Fruit fly (Drosophila melanogaster) whole organism, embryonic: ENCODE results near the gene CG44355.
A peak's percentile ranks its signal among the peaks of the same experiment; 100 is the strongest.

ENCODE experiments used
- Ada2b ChIP-seq: fragments of 200-800 bp; sonication (Bioruptor generic); IDR thresholded peaks from 2 replicates; pipeline ENCODE4 v1.3.6; 2022; ENCODE audit warnings: missing biosample characterization, missing genetic modification characterization
- Aef1 ChIP-seq: fragments of 200-800 bp; sonication (Bioruptor generic); IDR thresholded peaks from 3 replicates; pipeline ENCODE4 v1.3.6; 2022; ENCODE audit warnings: missing biosample characterization, missing genetic modification characterization
- Antp ChIP-seq: fragments of 200-800 bp; sonication (Bioruptor generic); optimal IDR thresholded peaks from 3 replicates; lab custom pipeline; 2016; ENCODE audit warnings: missing biosample characterization, missing genetic modification characterization
- Blimp-1 ChIP-seq: fragments of 200-800 bp; sonication (Bioruptor generic); optimal IDR thresholded peaks from 3 replicates; lab custom pipeline; 2018; ENCODE audit warnings: missing biosample characterization, missing genetic modification characterization, mild to moderate bottlenecking, moderate library complexity, missing genetic modification reagents
- CG10209 ChIP-seq: fragments of 200-800 bp; sonication (Bioruptor generic); optimal IDR thresholded peaks from 3 replicates; lab custom pipeline; 2017; ENCODE audit warnings: missing biosample characterization, mild to moderate bottlenecking, missing genetic modification characterization, missing genetic modification reagents
- CG1024 ChIP-seq: fragments of 200-800 bp; sonication (Bioruptor generic); IDR thresholded peaks from 2 replicates; pipeline ENCODE4 v1.3.6; 2022; ENCODE audit warnings: missing biosample characterization, missing genetic modification characterization
- CG11456 ChIP-seq: fragments of 200-800 bp; sonication (Bioruptor generic); IDR thresholded peaks from 3 replicates; pipeline ENCODE4 v1.3.6; 2022; ENCODE audit warnings: missing biosample characterization, missing genetic modification characterization
- CG12942 ChIP-seq: fragments of 200-800 bp; sonication (Bioruptor generic); optimal IDR thresholded peaks from 3 replicates; lab custom pipeline; 2016; ENCODE audit warnings: missing biosample characterization, missing genetic modification characterization
- CG13287 ChIP-seq: fragments of 200-800 bp; sonication (Bioruptor generic); IDR thresholded peaks from 2 replicates; pipeline ENCODE4 v1.3.6; 2022; ENCODE audit warnings: missing biosample characterization, missing genetic modification characterization; ENCODE audit not compliant: partially characterized antibody
- CG15514 ChIP-seq: fragments of 200-800 bp; sonication (Bioruptor generic); optimal IDR thresholded peaks from 3 replicates; lab custom pipeline; 2017; ENCODE audit warnings: missing biosample characterization, missing genetic modification characterization, mild to moderate bottlenecking, moderate library complexity, missing genetic modification reagents
- CG1603 ChIP-seq: fragments of 200-800 bp; sonication (Bioruptor generic); optimal IDR thresholded peaks from 2 replicates; lab custom pipeline; 2019; ENCODE audit warnings: missing biosample characterization, mild to moderate bottlenecking, missing genetic modification characterization, moderate library complexity
- CG17328 ChIP-seq: fragments of 200-800 bp; sonication (Bioruptor generic); IDR thresholded peaks from 2 replicates; pipeline ENCODE4 v1.3.6; 2022; ENCODE audit warnings: missing biosample characterization, missing genetic modification characterization
- CG1832 ChIP-seq: fragments of 200-800 bp; sonication (Bioruptor generic); optimal IDR thresholded peaks from 2 replicates; lab custom pipeline; 2017; ENCODE audit warnings: missing biosample characterization, mild to moderate bottlenecking, missing genetic modification characterization, inconsistent platforms
- CG2116 ChIP-seq: fragments of 200-800 bp; sonication (Bioruptor generic); optimal IDR thresholded peaks from 3 replicates; lab custom pipeline; 2018; ENCODE audit warnings: missing biosample characterization, mild to moderate bottlenecking, missing genetic modification characterization
- CG2120 ChIP-seq: fragments of 200-800 bp; sonication (Bioruptor generic); optimal IDR thresholded peaks from 3 replicates; lab custom pipeline; 2016; ENCODE audit warnings: missing biosample characterization, missing genetic modification characterization
- CG31365 ChIP-seq: fragments of 200-800 bp; sonication (Bioruptor generic); optimal IDR thresholded peaks from 2 replicates; lab custom pipeline; 2018; ENCODE audit warnings: missing biosample characterization, mild to moderate bottlenecking, missing genetic modification characterization
- CG31441 ChIP-seq: fragments of 200-800 bp; sonication (Bioruptor generic); IDR thresholded peaks from 2 replicates; pipeline ENCODE4 v1.3.6; 2022; ENCODE audit warnings: missing biosample characterization, missing genetic modification characterization
- CG42726 ChIP-seq: fragments of 200-800 bp; sonication (Bioruptor generic); IDR thresholded peaks from 2 replicates; pipeline ENCODE4 v1.3.6; 2022; ENCODE audit warnings: missing biosample characterization, missing genetic modification characterization; ENCODE audit not compliant: partially characterized antibody
- CG5180 ChIP-seq: fragments of 200-800 bp; sonication (Bioruptor generic); optimal IDR thresholded peaks from 3 replicates; lab custom pipeline; 2017; ENCODE audit warnings: missing biosample characterization, missing genetic modification characterization, mild to moderate bottlenecking, moderate library complexity, missing genetic modification reagents
- CG6272 ChIP-seq: fragments of 200-800 bp; sonication (Bioruptor generic); IDR thresholded peaks from 2 replicates; pipeline ENCODE4 v1.3.6; 2022; ENCODE audit warnings: missing biosample characterization, missing genetic modification characterization
- CG6689 ChIP-seq: fragments of 200-800 bp; sonication (Bioruptor generic); IDR thresholded peaks from 2 replicates; pipeline ENCODE4 v1.3.6; 2022; ENCODE audit warnings: missing biosample characterization, missing genetic modification characterization
- CG6765 ChIP-seq: fragments of 200-800 bp; sonication (Bioruptor generic); optimal IDR thresholded peaks from 3 replicates; lab custom pipeline; 2017; ENCODE audit warnings: missing biosample characterization, mild to moderate bottlenecking, missing genetic modification characterization
- CG7271 ChIP-seq: fragments of 200-800 bp; sonication (Bioruptor generic); optimal IDR thresholded peaks from 2 replicates; lab custom pipeline; 2018; ENCODE audit warnings: missing biosample characterization, mild to moderate bottlenecking, missing genetic modification characterization, moderate library complexity
- CG8765 ChIP-seq: fragments of 200-800 bp; sonication (Bioruptor generic); IDR thresholded peaks from 2 replicates; pipeline ENCODE4 v1.3.6; 2022; ENCODE audit warnings: missing biosample characterization, missing genetic modification characterization
- CG9609 ChIP-seq: fragments of 200-800 bp; sonication (Bioruptor generic); optimal IDR thresholded peaks from 3 replicates; lab custom pipeline; 2016; ENCODE audit warnings: missing biosample characterization, missing genetic modification characterization
- Camta ChIP-seq: fragments of 200-800 bp; sonication (Bioruptor generic); optimal IDR thresholded peaks from 2 replicates; lab custom pipeline; 2016; ENCODE audit warnings: missing biosample characterization, missing genetic modification characterization
- Dll ChIP-seq: fragments of 200-800 bp; sonication (Bioruptor generic); IDR thresholded peaks from 4 replicates; pipeline ENCODE4 v1.3.6; 2022; ENCODE audit warnings: missing biosample characterization, missing genetic modification characterization; ENCODE audit not compliant: partially characterized antibody
- E2f1 ChIP-seq: fragments of 200-800 bp; sonication (Bioruptor generic); IDR thresholded peaks from 2 replicates; pipeline ENCODE4 v1.3.6; 2022; ENCODE audit warnings: missing biosample characterization, missing genetic modification characterization
- ERR ChIP-seq: fragments of 200-800 bp; sonication (Bioruptor generic); optimal IDR thresholded peaks from 2 replicates; lab custom pipeline; 2016; ENCODE audit warnings: missing biosample characterization, missing genetic modification characterization
- H15 ChIP-seq: fragments of 200-800 bp; sonication (Bioruptor generic); IDR thresholded peaks from 3 replicates; pipeline ENCODE4 v1.3.6; 2022; ENCODE audit warnings: missing biosample characterization, missing genetic modification characterization
- HmgZ ChIP-seq: fragments of 200-800 bp; sonication (Bioruptor generic); optimal IDR thresholded peaks from 2 replicates; lab custom pipeline; 2018; ENCODE audit warnings: missing biosample characterization, mild to moderate bottlenecking, missing genetic modification characterization
- Hr39 ChIP-seq: fragments of >200 bp; optimal IDR thresholded peaks from 2 replicates; lab custom pipeline; 2017
- Oaz ChIP-seq: fragments of 200-800 bp; sonication (Bioruptor generic); IDR thresholded peaks from 2 replicates; pipeline ENCODE4 v1.3.6; 2022; ENCODE audit warnings: missing biosample characterization, missing genetic modification characterization
- Opbp ChIP-seq: fragments of 200-800 bp; sonication (Bioruptor generic); IDR thresholded peaks from 3 replicates; pipeline ENCODE4 v1.3.6; 2022; ENCODE audit warnings: missing biosample characterization, missing genetic modification characterization; ENCODE audit not compliant: partially characterized antibody
- Ptx1 ChIP-seq: fragments of 200-800 bp; sonication (Bioruptor generic); IDR thresholded peaks from 2 replicates; pipeline ENCODE4 v1.3.6; 2022; ENCODE audit warnings: missing biosample characterization, missing genetic modification characterization
- Spps ChIP-seq: fragments of 200-800 bp; sonication (Bioruptor generic); optimal IDR thresholded peaks from 2 replicates; lab custom pipeline; 2018; ENCODE audit warnings: missing biosample characterization, mild to moderate bottlenecking, missing genetic modification characterization
- cg ChIP-seq: fragments of 200-800 bp; sonication (Bioruptor generic); optimal IDR thresholded peaks from 3 replicates; lab custom pipeline; 2019; ENCODE audit warnings: missing biosample characterization, mild to moderate bottlenecking, missing genetic modification characterization, moderate library complexity
- disco-r ChIP-seq: fragments of 200-800 bp; sonication (Bioruptor generic); optimal IDR thresholded peaks from 2 replicates; lab custom pipeline; 2016; ENCODE audit warnings: missing biosample characterization, missing genetic modification characterization
- dmrt11E ChIP-seq: fragments of 200-800 bp; sonication (Bioruptor generic); optimal IDR thresholded peaks from 3 replicates; lab custom pipeline; 2018; ENCODE audit warnings: missing biosample characterization, mild to moderate bottlenecking, missing genetic modification characterization, moderate library complexity
- dpn ChIP-seq, 2 experiments: fragments of 200-800 bp; sonication (Bioruptor generic); optimal IDR thresholded peaks; 3 replicates each; lab custom pipeline; 2016; ENCODE audit warnings: missing biosample characterization in 2 of 2, missing genetic modification characterization in 2 of 2
- esg ChIP-seq: fragments of 200-800 bp; sonication (Bioruptor generic); conservative IDR thresholded peaks from 2 replicates; pipeline ENCODE4 v1.3.6; 2022; ENCODE audit warnings: missing biosample characterization, missing genetic modification characterization
- gsb ChIP-seq: fragments of 200-800 bp; sonication (Bioruptor generic); IDR thresholded peaks from 2 replicates; pipeline ENCODE4 v1.3.6; 2022; ENCODE audit warnings: missing biosample characterization, missing genetic modification characterization
- her ChIP-seq: fragments of 200-800 bp; sonication (Bioruptor generic); optimal IDR thresholded peaks from 2 replicates; lab custom pipeline; 2016; ENCODE audit warnings: missing biosample characterization, missing genetic modification characterization
- lmd ChIP-seq: fragments of 200-800 bp; sonication (Bioruptor generic); IDR thresholded peaks from 2 replicates; pipeline ENCODE4 v1.3.6; 2022; ENCODE audit warnings: missing biosample characterization, missing genetic modification characterization
- maf-S ChIP-seq: fragments of 200-800 bp; sonication (Bioruptor generic); optimal IDR thresholded peaks from 2 replicates; lab custom pipeline; 2016; ENCODE audit warnings: missing biosample characterization, missing genetic modification characterization
- mam ChIP-seq: fragments of 200-800 bp; sonication (Bioruptor generic); optimal IDR thresholded peaks from 3 replicates; lab custom pipeline; 2016; ENCODE audit warnings: missing biosample characterization, missing genetic modification characterization
- pzg ChIP-seq: fragments of 200-800 bp; sonication (Bioruptor generic); optimal IDR thresholded peaks from 3 replicates; lab custom pipeline; 2018; ENCODE audit warnings: missing biosample characterization, mild to moderate bottlenecking, missing genetic modification characterization, moderate library complexity
- sug ChIP-seq: fragments of 200-800 bp; optimal IDR thresholded peaks from 2 replicates; lab custom pipeline; 2019; ENCODE audit warnings: missing biosample characterization, mild to moderate bottlenecking, missing genetic modification characterization, moderate library complexity
- tup ChIP-seq: fragments of 200-800 bp; sonication (Bioruptor generic); optimal IDR thresholded peaks from 2 replicates; lab custom pipeline; 2016; ENCODE audit warnings: missing biosample characterization, mild to moderate bottlenecking, missing genetic modification characterization, moderate library complexity
- tx ChIP-seq: fragments of 200-800 bp; sonication (Bioruptor generic); optimal IDR thresholded peaks from 2 replicates; lab custom pipeline; 2016; ENCODE audit warnings: missing biosample characterization, missing genetic modification characterization
- unpg ChIP-seq: fragments of 200-800 bp; sonication (Bioruptor generic); optimal IDR thresholded peaks from 3 replicates; lab custom pipeline; 2018; ENCODE audit warnings: missing biosample characterization, mild to moderate bottlenecking, missing genetic modification characterization, moderate library complexity
- wdn ChIP-seq: fragments of 200-800 bp; sonication (Bioruptor generic); IDR thresholded peaks from 2 replicates; pipeline ENCODE4 v1.3.6; 2022; ENCODE audit warnings: missing biosample characterization, missing genetic modification characterization

Gene CG44355

dm6 chr3L:12350307-12350706 is 39.7 kb downstream of the CG44355 start (continued):
- TF ChIP-seq disco-r (no peak), H15 (no peak), her (GFP tag; lab: Kevin White, UChicago) (peak; percentile 33), CG6765 (GFP tag; lab: Kevin White, UChicago) (peak; percentile 21), esg (GFP tag; lab: Robert Waterston, UW) (no peak), Blimp-1 (GFP tag; lab: Kevin White, UChicago) (no peak), CG42726 (GFP tag; lab: Robert Waterston, UW) (no peak), maf-S (no peak), Aef1 (GFP tag; lab: Robert Waterston, UW) (no peak), Antp (GFP tag; lab: Kevin White, UChicago) (no peak), CG12942 (GFP tag; lab: Kevin White, UChicago) (no peak), CG1832 (GFP tag; lab: Kevin White, UChicago) (no peak), CG1024 (GFP tag; lab: Robert Waterston, UW) (no peak), E2f1 (GFP tag; lab: Robert Waterston, UW) (no peak), CG5180 (GFP tag; lab: Kevin White, UChicago) (peak; percentile 28), CG6272 (GFP tag; lab: Robert Waterston, UW) (no peak), Ada2b (no peak), CG11456 (no peak), Spps (tag; lab: Kevin White, UChicago) (no peak), CG9609 (GFP tag; lab: Kevin White, UChicago) (no peak), Camta (GFP tag; lab: Kevin White, UChicago) (no peak), Dll (GFP tag; lab: Robert Waterston, UW) (no peak), CG10209 (peak; percentile 52), mam (GFP tag; lab: Kevin White, UChicago) (peak; percentile 9), wdn (GFP tag; lab: Robert Waterston, UW) (no peak), unpg (GFP tag; lab: Kevin White, UChicago) (no peak), tup (GFP tag; lab: Kevin White, UChicago) (peak; percentile 14), HmgZ (tag; lab: Kevin White, UChicago) (peak; percentile 19), lmd (GFP tag; lab: Robert Waterston, UW) (no peak), CG31441 (GFP tag; lab: Robert Waterston, UW) (no peak; the same call in 1 of the 2 replicates), dpn (GFP tag; optimal IDR thresholded peaks at IDR 0.05; lab: Kevin White, UChicago) (peak in 1 of 2 experiments; percentile 36), pzg (GFP tag; lab: Kevin White, UChicago) (no peak), sug (tag; lab: Kevin White, UChicago) (no peak), dmrt11E (tag; lab: Kevin White, UChicago) (no peak), CG17328 (GFP tag; lab: Robert Waterston, UW) (no peak), CG7271 (tag; lab: Kevin White, UChicago) (no peak), Opbp (GFP tag; lab: Robert Waterston, UW) (no peak), CG31365 (tag; lab: Kevin White, UChicago) (no peak), Ptx1 (GFP tag; lab: Robert Waterston, UW) (no peak), ERR (GFP tag; lab: Kevin White, UChicago) (peak; percentile 2), gsb (GFP tag; lab: Robert Waterston, UW) (no peak), CG1603 (tag; lab: Kevin White, UChicago) (peak; percentile 44), CG15514 (peak; percentile 47), CG2116 (no peak), CG8765 (GFP tag; lab: Robert Waterston, UW) (no peak), CG2120 (peak; percentile 67), CG6689 (GFP tag; lab: Robert Waterston, UW) (no peak), tx (GFP tag; lab: Kevin White, UChicago) (no peak), cg (no peak), CG13287 (GFP tag; lab: Robert Waterston, UW) (no peak), Oaz (GFP tag; lab: Robert Waterston, UW) (no peak), Hr39 (lab: Kevin White, UChicago) (no peak)
